Worm (Caenorhabditis elegans) whole organism, dauer: Measurements from ENCODE around the gene F13H8.1.

Experiments
- unc-62 ChIP-seq: sonication (generic microtip); optimal IDR thresholded peaks from 2 replicates; lab custom pipeline; 2017; ENCODE audit warnings: missing biosample characterization, missing genetic modification reagents, missing genetic modification characterization

Gene F13H8.1

DNA sequence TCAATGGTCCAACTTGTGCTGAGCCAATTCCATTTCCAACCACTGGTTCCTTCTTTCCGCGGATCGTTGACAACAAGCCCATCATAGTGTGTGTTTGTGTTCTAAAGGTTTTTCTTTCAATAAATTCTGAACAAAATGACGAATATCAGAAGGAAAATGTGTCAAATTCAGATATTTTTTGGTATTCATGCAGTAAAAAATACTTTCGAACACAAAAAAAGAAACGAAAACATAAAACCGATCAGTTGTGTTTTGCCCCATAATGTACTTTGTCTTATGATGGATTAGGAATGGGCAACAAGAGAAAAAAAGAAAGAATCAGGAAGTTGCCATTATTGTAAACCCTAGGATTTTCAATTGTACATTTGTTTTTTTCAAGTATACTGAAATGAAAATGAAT is 26.0 kb downstream of the F13H8.1 start, which contains the start of gene glb-10:
TSS of gene glb-10 (minus strand) at position 101 of the 400 bp plus-strand sequence.
- no peak for TF ChIP-seq unc-62

DNA sequence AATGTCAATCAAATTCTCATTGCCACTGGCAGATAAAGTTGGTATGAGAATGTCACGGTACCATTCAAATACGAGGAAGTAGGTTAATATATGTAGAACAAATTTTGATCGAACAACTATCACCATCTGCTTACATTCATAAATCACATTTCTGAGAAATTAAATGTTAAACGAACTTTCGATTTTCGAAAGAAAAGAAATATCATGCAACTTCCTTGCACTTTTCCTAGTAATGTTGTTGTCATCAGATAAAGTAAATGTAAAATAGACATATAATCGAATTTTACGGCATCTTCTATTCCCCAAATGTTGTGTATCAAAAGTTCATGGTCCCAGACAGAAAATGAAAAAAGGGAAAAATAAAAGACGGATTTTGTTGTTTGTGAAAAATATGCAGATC is 28.3 kb downstream of the F13H8.1 start:
- TF ChIP-seq unc-62: no peak

DNA sequence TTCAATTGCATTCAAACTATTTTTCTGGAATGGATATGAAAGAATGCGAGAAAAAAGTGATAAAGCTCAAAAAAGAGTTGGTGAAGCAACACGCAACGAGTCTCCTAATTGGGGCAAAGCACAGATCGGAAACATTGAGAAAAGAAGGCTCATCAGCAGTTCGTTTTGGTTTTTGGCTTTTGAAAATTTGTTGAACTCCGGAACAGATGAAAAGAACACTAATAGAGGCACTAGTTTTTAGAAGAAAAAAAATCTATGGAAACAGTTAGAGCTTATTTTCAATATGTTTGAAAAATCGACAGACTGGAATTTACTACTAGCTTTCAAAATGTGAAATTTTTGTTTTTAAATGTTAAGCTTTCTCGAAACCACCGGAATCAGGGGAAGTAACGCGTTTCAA is 28.7 kb downstream of the F13H8.1 start:
- no peak for TF ChIP-seq unc-62

DNA sequence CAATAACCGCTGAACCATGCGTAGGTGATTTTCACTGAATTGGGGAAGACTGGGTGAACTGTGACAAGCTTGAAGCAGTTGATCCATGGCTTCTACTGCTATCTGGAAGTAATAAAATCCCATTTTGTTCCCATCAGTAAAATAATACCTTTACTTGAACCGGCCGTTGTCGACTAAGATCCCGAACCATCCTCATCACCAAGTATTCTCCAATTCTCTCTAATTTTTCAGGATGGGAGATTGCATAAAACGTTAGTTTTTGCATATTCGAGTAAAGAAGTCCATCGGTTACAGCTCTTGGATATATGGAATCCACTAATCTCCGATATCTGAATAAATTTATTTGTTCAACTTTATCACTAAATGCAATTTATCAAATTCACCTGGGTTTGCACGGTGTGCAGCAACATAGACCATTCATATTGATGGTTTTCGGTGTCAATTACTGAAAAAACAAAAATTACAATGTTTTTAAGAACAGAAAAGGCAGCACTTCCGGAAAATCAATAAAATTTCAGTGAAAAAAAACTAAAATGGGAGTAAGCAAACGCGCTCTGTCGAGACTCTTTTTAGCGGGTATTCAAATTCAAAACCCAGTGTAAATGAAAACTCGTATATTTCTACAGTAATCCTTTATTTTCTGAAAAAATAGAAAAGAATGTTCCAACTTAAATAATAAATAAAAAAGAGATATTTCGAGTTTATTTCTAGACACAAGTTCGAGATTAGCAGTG is 37.6 kb downstream of the F13H8.1 start, which contains the start of gene efr-3:
TSS of gene efr-3 (minus strand) at position 505 of the 734 bp plus-strand sequence.
- no peak for TF ChIP-seq unc-62

DNA sequence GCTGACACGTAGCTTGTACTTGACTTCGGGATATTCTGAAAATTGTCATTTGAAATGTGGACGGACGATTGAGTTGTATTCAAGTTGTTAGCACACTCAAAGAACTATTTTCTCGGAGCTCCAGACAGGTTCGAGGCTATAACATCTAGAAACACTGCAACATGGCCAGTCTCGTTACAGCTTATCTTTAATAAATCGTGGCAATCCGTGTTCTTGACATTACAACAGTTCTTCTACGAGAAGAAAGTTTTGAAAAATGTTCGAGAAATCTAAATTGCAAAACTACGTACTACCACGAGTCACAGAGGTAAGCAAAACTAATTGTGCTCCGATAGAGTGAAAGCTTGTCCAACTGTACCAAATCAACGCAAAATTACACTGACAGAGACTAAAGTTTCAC is 38.9 kb downstream of the F13H8.1 start:
- TF ChIP-seq unc-62: no peak

DNA sequence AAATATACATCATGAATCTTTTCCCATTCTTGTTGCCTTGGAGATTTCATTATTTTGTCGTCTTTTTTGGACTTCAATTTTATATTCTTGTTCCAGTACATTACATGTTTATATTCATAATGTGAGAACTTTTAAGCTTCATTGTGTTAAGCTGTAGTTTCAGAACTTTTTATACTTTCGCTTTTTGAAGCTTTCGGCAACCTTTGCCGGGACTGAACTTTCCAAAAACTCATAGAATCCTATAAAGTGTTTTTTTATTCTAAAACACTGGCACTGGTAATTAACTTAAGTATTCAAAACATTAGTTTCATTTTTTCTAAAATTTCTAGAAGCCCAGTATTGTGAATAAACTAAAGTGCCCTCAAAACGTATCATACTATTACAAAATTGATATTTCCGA is 39.8 kb downstream of the F13H8.1 start, which contains the start of gene C32D5.4:
TSS of gene C32D5.4 (minus strand) at position 101 of the 400 bp plus-strand sequence.
- no peak for TF ChIP-seq unc-62

DNA sequence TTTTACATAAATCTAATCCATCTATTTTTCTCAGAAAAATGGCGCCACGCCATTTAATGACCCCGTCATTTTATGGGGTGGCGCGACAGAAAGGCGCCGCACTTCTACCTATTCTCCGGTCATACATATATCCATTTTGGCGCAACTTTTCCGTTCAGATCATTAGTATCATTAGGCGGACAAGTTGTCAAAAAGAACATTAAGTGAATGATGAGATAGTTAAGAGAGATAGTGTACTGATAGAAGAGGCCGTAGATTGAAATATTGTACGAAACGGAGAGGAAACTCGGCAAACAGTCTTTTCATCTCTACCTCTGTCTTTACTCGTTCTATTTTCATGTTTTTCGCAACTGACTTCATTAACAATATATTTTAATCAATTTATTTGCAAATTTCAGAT is 40.9 kb downstream of the F13H8.1 start, which contains the start of gene sma-6:
TSS of gene sma-6 (plus strand) at position 399 of the 400 bp plus-strand sequence.
- no peak for TF ChIP-seq unc-62

DNA sequence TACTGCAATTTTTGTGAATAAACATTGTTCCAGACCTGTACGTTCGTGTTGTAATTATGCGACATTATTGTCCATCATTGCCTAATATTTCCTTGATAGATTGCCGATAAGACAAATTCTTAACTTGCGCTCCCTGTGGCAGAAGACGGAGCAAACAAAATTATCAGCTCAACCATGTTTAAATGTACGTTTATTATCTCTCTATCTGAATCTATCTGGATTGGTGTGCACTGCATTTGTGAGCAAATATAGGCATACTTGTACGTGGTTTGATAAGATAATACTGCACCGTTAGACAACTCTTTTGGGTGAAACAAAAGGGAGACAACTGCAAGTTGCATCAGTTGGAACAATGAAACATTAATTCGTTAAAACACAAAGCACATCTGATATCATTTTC is 44.1 kb downstream of the F13H8.1 start:
- TF ChIP-seq unc-62: no peak

DNA sequence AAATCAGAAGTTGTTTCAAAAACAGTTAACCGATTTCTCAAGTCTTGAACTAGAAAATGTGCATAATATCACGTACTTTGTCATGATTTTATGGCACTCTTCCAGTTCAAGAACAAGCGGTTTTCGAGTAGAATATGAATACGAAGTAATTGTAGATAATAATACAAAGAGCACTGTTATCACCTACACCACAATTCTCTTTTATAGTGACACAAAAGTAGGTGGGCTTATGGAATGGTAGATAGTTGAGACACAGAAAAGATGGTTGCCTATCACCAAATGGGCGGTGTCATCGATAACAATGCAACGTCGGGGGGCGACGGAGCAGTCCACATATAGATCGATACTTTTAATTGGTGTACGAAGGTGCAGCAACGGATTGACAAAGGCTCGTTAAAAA is 45.5 kb downstream of the F13H8.1 start:
- TF ChIP-seq unc-62: no peak

DNA sequence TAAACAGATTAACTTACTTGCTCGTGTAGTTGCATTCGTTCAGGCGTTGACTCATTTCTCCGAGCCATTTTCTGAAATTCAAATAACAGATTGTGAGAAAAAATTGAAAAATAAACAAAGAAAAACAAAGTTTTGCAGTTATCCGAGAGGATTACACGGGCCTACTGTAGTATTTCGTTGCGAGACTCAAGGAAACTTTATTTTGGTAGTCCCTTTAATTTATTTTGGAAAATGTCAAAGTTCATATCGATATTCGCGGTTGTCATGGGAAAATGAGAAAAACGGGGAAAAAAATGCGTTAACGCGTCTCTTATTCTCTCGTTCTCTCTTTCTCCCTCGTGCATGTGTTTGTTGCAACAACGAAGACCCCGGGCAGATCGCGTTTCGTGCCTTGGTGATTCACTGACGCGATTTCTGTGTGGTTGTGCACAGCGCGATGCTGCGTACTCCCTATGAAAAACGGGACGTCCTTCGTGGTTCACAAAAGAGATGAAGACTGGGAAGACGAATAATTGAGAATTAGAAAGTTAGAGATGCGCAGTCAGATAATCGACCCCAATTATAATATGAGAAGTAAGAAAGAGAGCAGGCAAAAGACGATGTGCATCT is 48.1 kb downstream of the F13H8.1 start, which contains the start of gene set-4:
TSS of gene set-4 (minus strand) at position 120 of the 609 bp plus-strand sequence.
- no peak for TF ChIP-seq unc-62

DNA sequence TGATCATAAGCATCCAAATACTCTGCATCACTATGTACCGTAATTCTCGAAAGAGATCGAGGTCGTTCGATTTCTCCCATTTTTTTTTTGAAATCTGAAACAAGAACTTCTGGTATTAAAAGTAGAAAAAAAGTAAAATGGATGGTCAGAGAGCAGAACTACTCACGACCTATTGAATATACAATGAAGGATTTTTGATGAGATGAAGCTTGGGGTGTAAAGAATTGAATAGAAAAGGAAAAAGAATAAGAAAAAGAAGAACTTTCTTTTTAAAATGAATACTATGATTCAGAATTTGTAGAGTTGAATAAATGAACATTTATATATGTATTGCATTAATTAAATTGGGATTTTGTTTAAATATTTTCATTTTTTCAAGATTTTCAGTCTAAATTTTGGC is 50.7 kb downstream of the F13H8.1 start, which contains the start of gene ttc-39B:
TSS of gene ttc-39B (minus strand) at position 101 of the 400 bp plus-strand sequence.
- no peak for TF ChIP-seq unc-62
